Worm (Caenorhabditis elegans): Measurements from ENCODE around the gene F17H10.4.
A peak's percentile ranks its signal among the peaks of the same experiment; 100 is the strongest.

F17H10.4 gene

DNA sequence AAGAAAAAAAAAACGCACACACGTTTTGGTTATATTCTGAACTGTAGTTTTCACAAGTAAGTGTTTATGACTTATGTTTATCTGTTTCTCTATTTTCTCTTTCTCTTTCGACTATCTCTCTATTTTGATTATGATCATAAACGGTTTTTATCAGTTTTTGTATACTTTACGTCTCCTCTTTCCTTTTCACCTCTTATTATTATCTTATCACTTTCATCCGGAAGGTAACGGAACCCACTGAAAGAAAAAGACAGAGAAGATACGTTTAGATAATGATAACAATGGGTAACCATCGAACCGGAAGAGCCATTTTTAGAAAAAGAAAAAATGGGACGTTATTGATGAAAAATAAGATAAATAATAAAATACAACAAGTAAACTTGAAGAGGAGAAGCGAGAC lies 39.4 kb upstream of the F17H10.4 start (continued):
- no peak for TF ChIP-seq ceh-28 (tag; optimal IDR thresholded peaks at IDR 0.05)
- TF ChIP-seq F10B5.3 (tag; optimal IDR thresholded peaks at IDR 0.05), result no peak
- no peak for TF ChIP-seq skn-1 (tag; optimal IDR thresholded peaks at IDR 0.05)
- no peak for TF ChIP-seq spr-1 (tag; optimal IDR thresholded peaks at IDR 0.05)
- TF ChIP-seq zip-2 (tag; optimal IDR thresholded peaks at IDR 0.05), result peak; percentile 27
- no peak for TF ChIP-seq snpc-4 (tag; optimal IDR thresholded peaks at IDR 0.05)
- no peak for TF ChIP-seq nhr-111 (GFP tag; optimal IDR thresholded peaks at IDR 0.05)
- TF ChIP-seq F49E8.2 (tag; optimal IDR thresholded peaks at IDR 0.05; ENCODE audit: borderline replicate concordance), result no peak
- TF ChIP-seq lin-13 (GFP tag; optimal IDR thresholded peaks at IDR 0.05), result no peak
- no peak for TF ChIP-seq mxl-3 (GFP tag; optimal IDR thresholded peaks at IDR 0.05)
- TF ChIP-seq lin-39 (tag; optimal IDR thresholded peaks at IDR 0.05), result no peak
- TF ChIP-seq mdl-1 (tag; optimal IDR thresholded peaks at IDR 0.05), result peak in 1 of 2 experiments; percentile 66
- TF ChIP-seq nhr-28 (tag; optimal IDR thresholded peaks at IDR 0.05), result peak; percentile 95
- TF ChIP-seq lin-29 (GFP tag; IDR thresholded peaks at IDR 0.05), result no peak
- TF ChIP-seq nhr-42 (GFP tag; IDR thresholded peaks at IDR 0.05), result no peak
- TF ChIP-seq nhr-25 (tag; optimal IDR thresholded peaks at IDR 0.05; ENCODE audit: borderline replicate concordance, insufficient read depth), result no peak
- 0 out of 2 replicates have a peak, but pooled peaks have one; percentile 18 for TF ChIP-seq ceh-20 (GFP tag; IDR thresholded peaks at IDR 0.05)
- TF ChIP-seq hmg-1.1 (GFP tag; IDR thresholded peaks at IDR 0.05), result no peak
- TF ChIP-seq mes-2 (tag; optimal IDR thresholded peaks at IDR 0.05; ENCODE audit: poor library complexity, severe bottlenecking), result no peak
- no peak for TF ChIP-seq unc-39 (tag; optimal IDR thresholded peaks at IDR 0.05)
- TF ChIP-seq lin-15B (tag; optimal IDR thresholded peaks at IDR 0.05), result no peak
- TF ChIP-seq unc-130 (GFP tag; optimal IDR thresholded peaks at IDR 0.05), result no peak
- no peak for TF ChIP-seq R02D3.7 (tag; optimal IDR thresholded peaks at IDR 0.05)
- TF ChIP-seq ces-1 (GFP tag; optimal IDR thresholded peaks at IDR 0.05), result no peak
- TF ChIP-seq zfp-3 (GFP tag; conservative IDR thresholded peaks at IDR 0.05), result no peak
- TF ChIP-seq lin-38 (GFP tag; IDR thresholded peaks at IDR 0.05), result no peak
- TF ChIP-seq Y105C5A.15 (GFP tag; IDR thresholded peaks at IDR 0.05), result no peak
- TF ChIP-seq ztf-11 (tag; optimal IDR thresholded peaks at IDR 0.05), result no peak
- TF ChIP-seq D1046.2 (GFP tag; IDR thresholded peaks at IDR 0.05), result no peak
- TF ChIP-seq lim-7 (GFP tag; IDR thresholded peaks at IDR 0.05), result no peak
- peak; percentile 12 for TF ChIP-seq aha-1 (tag)
- no peak for TF ChIP-seq madf-5 (GFP tag; IDR thresholded peaks at IDR 0.05)
- no peak for TF ChIP-seq ctbp-1 (GFP tag; IDR thresholded peaks at IDR 0.05)
- TF ChIP-seq nhr-102 (tag; optimal IDR thresholded peaks at IDR 0.05), result peak; percentile 77
- no peak for TF ChIP-seq fos-1 (tag; optimal IDR thresholded peaks at IDR 0.05)
- peak; percentile 5 for TF ChIP-seq hlh-30 (tag; optimal IDR thresholded peaks at IDR 0.05; ENCODE audit: insufficient read depth)
- no peak for TF ChIP-seq dpl-1 (GFP tag; optimal IDR thresholded peaks at IDR 0.05)
- no peak for TF ChIP-seq rbr-2 (tag; optimal IDR thresholded peaks at IDR 0.05)
- no peak for TF ChIP-seq daf-8 (GFP tag; IDR thresholded peaks at IDR 0.05)
- TF ChIP-seq lir-3 (tag; optimal IDR thresholded peaks at IDR 0.05), result no peak
- TF ChIP-seq madf-9 (GFP tag; conservative IDR thresholded peaks at IDR 0.05), result no peak
- peak; percentile 66 for TF ChIP-seq cey-2 (tag; optimal IDR thresholded peaks at IDR 0.05; ENCODE audit: borderline replicate concordance, insufficient read depth)
- no peak for TF ChIP-seq saeg-2 (GFP tag; IDR thresholded peaks at IDR 0.05)
- TF ChIP-seq daf-12 (tag; optimal IDR thresholded peaks at IDR 0.05), result no peak
- TF ChIP-seq fkh-10 (GFP tag; optimal IDR thresholded peaks at IDR 0.05), result no peak
- TF ChIP-seq unc-62 (GFP tag; optimal IDR thresholded peaks at IDR 0.05 in 1 of 2), result no peak
- no peak for TF ChIP-seq unc-62 (tag; optimal IDR thresholded peaks at IDR 0.05)
- TF ChIP-seq snpc-1.2 (GFP tag; IDR thresholded peaks at IDR 0.05), result no peak
- TF ChIP-seq lin-1 (GFP tag; IDR thresholded peaks at IDR 0.05), result peak; percentile 96
- no peak for TF ChIP-seq Y48G9A.11 (GFP tag; IDR thresholded peaks at IDR 0.05)
- no peak for TF ChIP-seq dmd-9 (GFP tag; IDR thresholded peaks at IDR 0.05)
- TF ChIP-seq ZK337.2 (GFP tag; IDR thresholded peaks at IDR 0.05), result no peak

Measured in whole organism, L4 larva.